Fruit fly (Drosophila melanogaster): ENCODE measurements around the gene gkt.

- TF ChIP-seq insv (optimal IDR thresholded peaks at IDR 0.05) (no peak), Myc (optimal IDR thresholded peaks at IDR 0.05) (no peak), psq (optimal IDR thresholded peaks at IDR 0.05) (no peak)
Observed at dm6 chr2L:3165022-3165647, 5.4 kb downstream of the gkt start.

Measured in Kc167 (cell line).